Fruit fly (Drosophila melanogaster) whole organism, embryonic: Measurements from ENCODE around the gene CG7080.
A peak's percentile ranks its signal among the peaks of the same experiment; 100 is the strongest.

Experiments
- Abd-B ChIP-seq: fragments of 200-800 bp; sonication (Bioruptor generic); optimal IDR thresholded peaks from 2 replicates; lab custom pipeline; 2018; ENCODE audit warnings: missing biosample characterization, mild to moderate bottlenecking, missing genetic modification characterization, moderate library complexity
- Aef1 ChIP-seq: fragments of 200-800 bp; sonication (Bioruptor generic); IDR thresholded peaks from 3 replicates; pipeline ENCODE4 v1.3.6; 2022; ENCODE audit warnings: missing biosample characterization, missing genetic modification characterization
- Atf-2 ChIP-seq: fragments of 200-800 bp; sonication (Bioruptor generic); optimal IDR thresholded peaks from 2 replicates; lab custom pipeline; 2016; ENCODE audit warnings: missing biosample characterization, missing genetic modification characterization
- CG10979 ChIP-seq: fragments of 200-800 bp; sonication (Bioruptor generic); optimal IDR thresholded peaks from 2 replicates; lab custom pipeline; 2018; ENCODE audit warnings: missing biosample characterization, mild to moderate bottlenecking, missing genetic modification characterization, moderate library complexity
- CG11696 ChIP-seq: fragments of 200-800 bp; sonication (Bioruptor generic); IDR thresholded peaks from 2 replicates; pipeline ENCODE4 v1.3.6; 2022; ENCODE audit warnings: missing biosample characterization, missing genetic modification characterization
- CG11723 ChIP-seq: fragments of 200-800 bp; sonication (Bioruptor generic); optimal IDR thresholded peaks from 2 replicates; lab custom pipeline; 2017; ENCODE audit warnings: missing biosample characterization, mild to moderate bottlenecking, missing genetic modification characterization
- CG12219 ChIP-seq: fragments of 200-800 bp; sonication (Bioruptor generic); optimal IDR thresholded peaks from 3 replicates; lab custom pipeline; 2018; ENCODE audit warnings: missing biosample characterization, mild to moderate bottlenecking, missing genetic modification characterization
- CG12391 ChIP-seq: fragments of 200-800 bp; sonication (Bioruptor generic); optimal IDR thresholded peaks from 3 replicates; lab custom pipeline; 2018; ENCODE audit warnings: missing biosample characterization, mild to moderate bottlenecking, missing genetic modification characterization, moderate library complexity
- CG13624 ChIP-seq: fragments of 200-800 bp; sonication (Bioruptor generic); optimal IDR thresholded peaks from 2 replicates; lab custom pipeline; 2016; ENCODE audit warnings: missing biosample characterization, missing genetic modification characterization
- CG14965 ChIP-seq: fragments of 200-800 bp; sonication (Bioruptor generic); optimal IDR thresholded peaks from 2 replicates; lab custom pipeline; 2016; ENCODE audit warnings: missing biosample characterization, missing genetic modification characterization, borderline replicate concordance
- CG15011 ChIP-seq: fragments of 200-800 bp; sonication (Bioruptor generic); optimal IDR thresholded peaks from 3 replicates; lab custom pipeline; 2018; ENCODE audit warnings: missing biosample characterization, mild to moderate bottlenecking, missing genetic modification characterization
- CG15073 ChIP-seq: fragments of 200-800 bp; sonication (Bioruptor generic); optimal IDR thresholded peaks from 2 replicates; lab custom pipeline; 2016; ENCODE audit warnings: missing biosample characterization, missing genetic modification characterization
- CG16863 ChIP-seq: fragments of 200-800 bp; sonication (Bioruptor generic); optimal IDR thresholded peaks from 3 replicates; lab custom pipeline; 2016; ENCODE audit warnings: missing biosample characterization, missing genetic modification characterization
- CG17186 ChIP-seq: fragments of 200-800 bp; sonication (Bioruptor generic); optimal IDR thresholded peaks from 3 replicates; lab custom pipeline; 2017; ENCODE audit warnings: missing biosample characterization, missing genetic modification reagents, missing genetic modification characterization
- CG2889 ChIP-seq: fragments of 200-800 bp; sonication (Bioruptor generic); IDR thresholded peaks from 3 replicates; pipeline ENCODE4 v1.3.6; 2022; ENCODE audit warnings: missing biosample characterization, missing genetic modification characterization
- CG3726 ChIP-seq: fragments of 200-800 bp; sonication (Bioruptor generic); IDR thresholded peaks from 3 replicates; pipeline ENCODE4, ENCODE4 v1.3.6; 2022; ENCODE audit warnings: missing biosample characterization, missing genetic modification characterization
- CG3847 ChIP-seq: fragments of 200-800 bp; sonication (Bioruptor generic); IDR thresholded peaks from 2 replicates; pipeline ENCODE4 v1.3.6; 2022; ENCODE audit warnings: missing biosample characterization, missing genetic modification characterization
- CG4707 ChIP-seq: fragments of 200-800 bp; sonication (Bioruptor generic); optimal IDR thresholded peaks from 2 replicates; lab custom pipeline; 2018; ENCODE audit warnings: missing biosample characterization, mild to moderate bottlenecking, missing genetic modification characterization, moderate library complexity
- CG5245 ChIP-seq: fragments of 200-800 bp; sonication (Bioruptor generic); optimal IDR thresholded peaks from 3 replicates; lab custom pipeline; 2016; ENCODE audit warnings: missing biosample characterization, missing genetic modification characterization
- CG6175 ChIP-seq: fragments of 200-800 bp; sonication (Bioruptor generic); IDR thresholded peaks from 3 replicates; pipeline ENCODE4 v1.3.6; 2022; ENCODE audit warnings: missing biosample characterization, missing genetic modification characterization
- CG6813 ChIP-seq: fragments of 200-800 bp; sonication (Bioruptor generic); optimal IDR thresholded peaks from 2 replicates; lab custom pipeline; 2017; ENCODE audit warnings: missing biosample characterization, missing genetic modification characterization, mild to moderate bottlenecking, moderate library complexity, missing genetic modification reagents
- CG7372 ChIP-seq: fragments of 200-800 bp; sonication (Bioruptor generic); IDR thresholded peaks from 2 replicates; pipeline ENCODE4 v1.3.6; 2022; ENCODE audit warnings: missing biosample characterization, missing genetic modification characterization
- CG8388 ChIP-seq: fragments of 200-800 bp; sonication (Bioruptor generic); optimal IDR thresholded peaks from 2 replicates; lab custom pipeline; 2019; ENCODE audit warnings: missing biosample characterization, mild to moderate bottlenecking, missing genetic modification characterization, moderate library complexity
- CG8765 ChIP-seq: fragments of 200-800 bp; sonication (Bioruptor generic); IDR thresholded peaks from 2 replicates; pipeline ENCODE4 v1.3.6; 2022; ENCODE audit warnings: missing biosample characterization, missing genetic modification characterization
- CG8944 ChIP-seq: fragments of 200-800 bp; sonication (Bioruptor generic); optimal IDR thresholded peaks from 3 replicates; lab custom pipeline; 2016; ENCODE audit warnings: missing biosample characterization, missing genetic modification characterization
- Ets65A ChIP-seq: fragments of 200-800 bp; sonication (Bioruptor generic); peaks from one replicate; lab custom pipeline; 2016; ENCODE audit warnings: missing biosample characterization, missing genetic modification characterization
- Fer1 ChIP-seq: fragments of 200-800 bp; sonication (Bioruptor generic); optimal IDR thresholded peaks from 2 replicates; lab custom pipeline; 2017; ENCODE audit warnings: missing biosample characterization, mild to moderate bottlenecking, missing genetic modification characterization
- GATAe ChIP-seq: fragments of 200-800 bp; sonication (Bioruptor generic); conservative IDR thresholded peaks from 2 replicates; pipeline ENCODE4 v1.3.6; 2022; ENCODE audit warnings: missing biosample characterization, missing genetic modification characterization
- Myb ChIP-seq: fragments of 200-800 bp; sonication (Bioruptor generic); optimal IDR thresholded peaks from 2 replicates; lab custom pipeline; 2016; ENCODE audit warnings: missing biosample characterization, missing genetic modification characterization
- Side ChIP-seq: fragments of 200-800 bp; sonication (Bioruptor generic); optimal IDR thresholded peaks from 2 replicates; lab custom pipeline; 2016; ENCODE audit warnings: missing biosample characterization, missing genetic modification characterization
- Sry-β ChIP-seq: fragments of 200-800 bp; sonication (Bioruptor generic); optimal IDR thresholded peaks from 2 replicates; lab custom pipeline; 2018; ENCODE audit warnings: missing biosample characterization, mild to moderate bottlenecking, missing genetic modification characterization, moderate library complexity
- Tbp ChIP-seq: fragments of >200 bp; optimal IDR thresholded peaks from 2 replicates; lab custom pipeline; 2018; ENCODE audit warnings: missing biosample characterization, missing genetic modification characterization
- br ChIP-seq: fragments of >200 bp; optimal IDR thresholded peaks from 2 replicates; lab custom pipeline; 2017
- fd64A ChIP-seq: fragments of 200-800 bp; sonication (Bioruptor generic); optimal IDR thresholded peaks from 3 replicates; lab custom pipeline; 2018; ENCODE audit warnings: missing biosample characterization, mild to moderate bottlenecking, missing genetic modification characterization
- gro ChIP-seq: fragments of 200-800 bp; sonication (Bioruptor generic); optimal IDR thresholded peaks from 2 replicates; lab custom pipeline; 2016; ENCODE audit warnings: missing biosample characterization, missing genetic modification characterization
- ham ChIP-seq: fragments of 200-800 bp; sonication (Bioruptor generic); IDR thresholded peaks from 2 replicates; pipeline ENCODE4 v1.3.6; 2022; ENCODE audit warnings: missing biosample characterization, missing genetic modification characterization
- hbn ChIP-seq: fragments of 200-800 bp; sonication (Bioruptor generic); IDR thresholded peaks from 2 replicates; pipeline ENCODE4 v1.3.6; 2022; ENCODE audit warnings: missing biosample characterization, missing genetic modification characterization; ENCODE audit not compliant: partially characterized antibody
- klu ChIP-seq: fragments of 200-800 bp; sonication (Bioruptor generic); IDR thresholded peaks from 2 replicates; pipeline ENCODE4 v1.3.6; 2022; ENCODE audit warnings: missing biosample characterization, missing genetic modification characterization
- nerfin-1 ChIP-seq: fragments of 200-800 bp; sonication (Bioruptor generic); optimal IDR thresholded peaks from 3 replicates; lab custom pipeline; 2019; ENCODE audit warnings: missing biosample characterization, mild to moderate bottlenecking, missing genetic modification characterization, moderate library complexity
- oc ChIP-seq: fragments of 200-800 bp; sonication (Bioruptor generic); optimal IDR thresholded peaks from 2 replicates; lab custom pipeline; 2018; ENCODE audit warnings: missing biosample characterization, mild to moderate bottlenecking, missing genetic modification characterization, moderate library complexity
- otp ChIP-seq: fragments of 200-800 bp; sonication (Bioruptor generic); IDR thresholded peaks from 3 replicates; pipeline ENCODE4, ENCODE4 v1.3.6; 2022; ENCODE audit warnings: missing biosample characterization, missing genetic modification characterization
- pum ChIP-seq: fragments of 200-800 bp; sonication (Bioruptor generic); optimal IDR thresholded peaks from 2 replicates; lab custom pipeline; 2016; ENCODE audit warnings: missing biosample characterization, missing genetic modification characterization
- run ChIP-seq: fragments of 200-800 bp; sonication (Bioruptor generic); optimal IDR thresholded peaks from 3 replicates; lab custom pipeline; 2018; ENCODE audit warnings: missing biosample characterization, mild to moderate bottlenecking, missing genetic modification characterization
- sens ChIP-seq: fragments of 200-800 bp; sonication (Bioruptor generic); peaks from one replicate; lab custom pipeline; 2016; ENCODE audit warnings: missing biosample characterization, missing genetic modification characterization
- sisA ChIP-seq: fragments of 200-800 bp; sonication (Bioruptor generic); IDR thresholded peaks from 2 replicates; pipeline ENCODE4 v1.3.6; 2022; ENCODE audit warnings: missing biosample characterization, missing genetic modification characterization
- stc ChIP-seq: fragments of 200-800 bp; sonication (Bioruptor generic); IDR thresholded peaks from 2 replicates; pipeline ENCODE4 v1.3.6; 2022; ENCODE audit warnings: missing biosample characterization, missing genetic modification characterization
- trh ChIP-seq: fragments of 200-800 bp; sonication (Bioruptor generic); optimal IDR thresholded peaks from 2 replicates; lab custom pipeline; 2016; ENCODE audit warnings: missing biosample characterization, missing genetic modification characterization

The CG7080 gene

DNA sequence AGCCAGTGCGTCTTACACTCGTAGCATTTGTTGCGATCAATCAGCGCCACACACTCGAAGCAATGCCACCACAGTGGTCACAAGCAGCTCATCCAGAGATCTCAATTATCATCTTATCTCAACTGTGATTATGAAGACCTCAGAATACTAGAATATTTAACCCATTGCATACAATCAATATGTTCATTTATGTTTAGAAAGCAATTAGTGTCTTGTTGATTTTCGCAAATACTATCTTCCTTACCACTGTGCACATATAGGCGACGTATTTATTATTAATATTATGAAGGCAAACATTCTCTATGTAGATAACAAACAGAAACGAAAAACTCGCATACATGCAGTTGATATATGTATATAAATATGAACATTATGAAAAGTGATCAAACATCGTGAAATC lies 29.7 kb downstream of the CG7080 start (continued):
- peak; percentile 25 for TF ChIP-seq pum (GFP tag; lab: Kevin White, UChicago)
- peak; percentile 46; the same call in 1 of the 2 replicates for TF ChIP-seq sisA (GFP tag; lab: Robert Waterston, UW)
- TF ChIP-seq CG6175 = 0 out of 3 replicates have a peak, but pooled peaks have one; percentile 13
- TF ChIP-seq CG5245 (GFP tag; lab: Kevin White, UChicago) = peak; percentile 80
- TF ChIP-seq run (tag; lab: Kevin White, UChicago) = no peak
- peak; percentile 64 for TF ChIP-seq CG16863 (GFP tag; lab: Kevin White, UChicago)
- TF ChIP-seq otp (GFP tag; lab: Robert Waterston, UW) = peak; percentile 61; the same call in 2 of the 3 replicates
- TF ChIP-seq trh (GFP tag; lab: Kevin White, UChicago) = peak; percentile 63
- peak; percentile 20 for TF ChIP-seq gro (GFP tag; lab: Kevin White, UChicago)
- peak; percentile 53 for TF ChIP-seq CG8944 (GFP tag; lab: Kevin White, UChicago)
- TF ChIP-seq hbn (GFP tag; lab: Robert Waterston, UW) = no peak
- peak; percentile 54 for TF ChIP-seq CG17186
- TF ChIP-seq CG10979 (tag; lab: Kevin White, UChicago) = peak; percentile 70
- peak; percentile 29 for TF ChIP-seq CG14965 (GFP tag; lab: Kevin White, UChicago)
- peak; percentile 61 for TF ChIP-seq Atf-2 (GFP tag; lab: Kevin White, UChicago)
- TF ChIP-seq br = no peak
- no peak for TF ChIP-seq ham (GFP tag; lab: Robert Waterston, UW)
- peak; percentile 47; the same call in 1 of the 3 replicates for TF ChIP-seq Aef1 (GFP tag; lab: Robert Waterston, UW)
- 0 out of 3 replicates have a peak, but pooled peaks have one; percentile 50 for TF ChIP-seq CG3726 (GFP tag; lab: Robert Waterston, UW)
- peak; percentile 86 for TF ChIP-seq CG6813 (GFP tag; lab: Kevin White, UChicago)
- TF ChIP-seq CG2889 (GFP tag; lab: Robert Waterston, UW) = peak; percentile 49; the same call in 1 of the 3 replicates
- TF ChIP-seq fd64A = peak; percentile 86
- no peak for TF ChIP-seq klu (GFP tag; lab: Robert Waterston, UW)
- peak; percentile 27 for TF ChIP-seq CG13624 (GFP tag; lab: Kevin White, UChicago)
- TF ChIP-seq CG15011 (GFP tag; lab: Kevin White, UChicago) = peak; percentile 62
- TF ChIP-seq stc (GFP tag; lab: Robert Waterston, UW) = peak; percentile 62
- TF ChIP-seq CG7372 (GFP tag; lab: Robert Waterston, UW) = peak; percentile 36; the same call in 1 of the 2 replicates
- TF ChIP-seq CG4707 (GFP tag; lab: Kevin White, UChicago) = peak; percentile 67
- TF ChIP-seq CG8765 (GFP tag; lab: Robert Waterston, UW) = no peak
- TF ChIP-seq Ets65A (GFP tag; lab: Kevin White, UChicago) = no peak
- peak; percentile 86 for TF ChIP-seq oc (tag; lab: Kevin White, UChicago)
- TF ChIP-seq sens (GFP tag; lab: Kevin White, UChicago) = peak; percentile 94
- peak; percentile 42 for TF ChIP-seq Sry-β
- no peak for TF ChIP-seq Tbp (GFP tag; lab: Kevin White, UChicago)
- peak; percentile 66; the same call in 1 of the 2 replicates for TF ChIP-seq CG11696
- TF ChIP-seq Abd-B (GFP tag; lab: Kevin White, UChicago) = no peak
- peak; percentile 73 for TF ChIP-seq CG12391 (tag; lab: Kevin White, UChicago)
- TF ChIP-seq Myb = no peak
- TF ChIP-seq Fer1 (GFP tag; lab: Kevin White, UChicago) = peak; percentile 40
- peak; percentile 12 for TF ChIP-seq Side (GFP tag; lab: Kevin White, UChicago)
- peak; percentile 10 for TF ChIP-seq CG15073 (GFP tag; lab: Kevin White, UChicago)
- peak; percentile 44 for TF ChIP-seq CG12219 (GFP tag; lab: Kevin White, UChicago)
- TF ChIP-seq nerfin-1 (tag; lab: Kevin White, UChicago) = peak; percentile 69
- TF ChIP-seq GATAe (GFP tag; lab: Robert Waterston, UW) = 0 out of 2 replicates have a peak, but pooled peaks have one; percentile 14
- peak; percentile 47 for TF ChIP-seq CG11723 (GFP tag; lab: Kevin White, UChicago)
- peak; percentile 37 for TF ChIP-seq CG8388 (GFP tag; lab: Kevin White, UChicago)
- TF ChIP-seq CG3847 (GFP tag; lab: Robert Waterston, UW) = peak; percentile 39
